Worm (Caenorhabditis elegans) whole organism, late embryonic: ENCODE measurements around the gene asns-1.

Source experiments
- C08G9.2 ChIP-seq: sonication (generic microtip); optimal IDR thresholded peaks from 2 replicates; lab custom pipeline; 2016; ENCODE audit warnings: mild to moderate bottlenecking, missing genetic modification characterization, moderate library complexity, missing compliant biosample characterization
- C38D4.7 ChIP-seq: fragments of 200-800 bp; sonication (Bioruptor generic); optimal IDR thresholded peaks from 2 replicates; lab custom pipeline; 2018; ENCODE audit warnings: mild to moderate bottlenecking, missing genetic modification characterization, moderate library complexity, missing compliant biosample characterization
- F13H6.1 ChIP-seq: sonication (generic microtip); optimal IDR thresholded peaks from 2 replicates; lab custom pipeline; 2016; ENCODE audit warnings: missing genetic modification characterization, missing compliant biosample characterization
- K09A11.1 ChIP-seq: sonication (generic microtip); optimal IDR thresholded peaks from 2 replicates; lab custom pipeline; 2017; ENCODE audit warnings: antibody characterized with exemption, mild to moderate bottlenecking, missing genetic modification characterization, missing compliant biosample characterization; ENCODE audit not compliant: insufficient read depth
- T23F11.4 ChIP-seq: fragments of 200-800 bp; sonication (Bioruptor generic); optimal IDR thresholded peaks from 2 replicates; lab custom pipeline; 2018; ENCODE audit warnings: mild to moderate bottlenecking, missing genetic modification characterization, missing compliant biosample characterization
- Y22D7AL.16 ChIP-seq: sonication (generic microtip); optimal IDR thresholded peaks from 2 replicates; lab custom pipeline; 2016; ENCODE audit warnings: missing genetic modification characterization, missing compliant biosample characterization
- ceh-14 ChIP-seq: sonication (generic microtip); optimal IDR thresholded peaks from 2 replicates; lab custom pipeline; 2016; ENCODE audit warnings: missing genotype, missing genetic modification characterization, missing compliant biosample characterization
- ceh-18 ChIP-seq: sonication (generic microtip); optimal IDR thresholded peaks from 2 replicates; lab custom pipeline; 2016; ENCODE audit warnings: missing genetic modification characterization, missing compliant biosample characterization
- ceh-19 ChIP-seq: fragments of 200-800 bp; sonication (Bioruptor generic); optimal IDR thresholded peaks from 2 replicates; lab custom pipeline; 2018; ENCODE audit warnings: mild to moderate bottlenecking, missing genetic modification characterization, missing compliant biosample characterization
- ceh-22 ChIP-seq: sonication (generic microtip); optimal IDR thresholded peaks from 2 replicates; lab custom pipeline; 2017; ENCODE audit warnings: missing biosample characterization, missing genetic modification characterization
- ceh-24 ChIP-seq: sonication (generic microtip); optimal IDR thresholded peaks from 2 replicates; lab custom pipeline; 2016; ENCODE audit warnings: mild to moderate bottlenecking, missing genetic modification characterization, missing compliant biosample characterization
- ceh-45 ChIP-seq: fragments of 200-800 bp; sonication (Bioruptor generic); IDR thresholded peaks from 2 replicates; pipeline ENCODE4 v1.3.6; 2022; ENCODE audit warnings: missing genetic modification reagents, missing genetic modification characterization, missing compliant biosample characterization
- ceh-48 ChIP-seq: sonication (generic microtip); optimal IDR thresholded peaks from 2 replicates; lab custom pipeline; 2016; ENCODE audit warnings: missing genetic modification characterization, inconsistent platforms, missing compliant biosample characterization
- ceh-6 ChIP-seq: fragments of 200-800 bp; sonication (Bioruptor generic); optimal IDR thresholded peaks from 2 replicates; lab custom pipeline; 2018; ENCODE audit warnings: mild to moderate bottlenecking, missing genetic modification characterization, missing compliant biosample characterization
- che-1 ChIP-seq: sonication (generic microtip); optimal IDR thresholded peaks from 2 replicates; lab custom pipeline; 2016; ENCODE audit warnings: mild to moderate bottlenecking, missing genetic modification characterization, missing compliant biosample characterization
- ets-4 ChIP-seq: sonication (generic microtip); optimal IDR thresholded peaks from 2 replicates; lab custom pipeline; 2016; ENCODE audit warnings: missing genetic modification characterization, missing compliant biosample characterization
- eyg-1 ChIP-seq: sonication (generic microtip); optimal IDR thresholded peaks from 2 replicates; lab custom pipeline; 2016; ENCODE audit warnings: missing genotype, missing genetic modification characterization, missing compliant biosample characterization
- fax-1 ChIP-seq: sonication (generic microtip); optimal IDR thresholded peaks from 2 replicates; lab custom pipeline; 2016; ENCODE audit warnings: missing genotype, missing genetic modification characterization, missing compliant biosample characterization
- gmeb-2 ChIP-seq: sonication (generic microtip); optimal IDR thresholded peaks from 2 replicates; lab custom pipeline; 2016; ENCODE audit warnings: missing genetic modification characterization, inconsistent platforms, missing compliant biosample characterization
- hlh-13 ChIP-seq: fragments of 200-800 bp; sonication (Bioruptor generic); optimal IDR thresholded peaks from 2 replicates; lab custom pipeline; 2018; ENCODE audit warnings: mild to moderate bottlenecking, missing genetic modification characterization, missing compliant biosample characterization
- hlh-30 ChIP-seq: sonication (generic microtip); optimal IDR thresholded peaks from 2 replicates; lab custom pipeline; 2017; ENCODE audit warnings: antibody characterized with exemption, missing genetic modification characterization, missing compliant biosample characterization; ENCODE audit not compliant: insufficient read depth
- hlh-6 ChIP-seq: sonication (generic microtip); optimal IDR thresholded peaks from 2 replicates; lab custom pipeline; 2016; ENCODE audit warnings: missing genotype, missing genetic modification characterization, missing compliant biosample characterization
- hlh-8 ChIP-seq: sonication (generic microtip); optimal IDR thresholded peaks from 2 replicates; lab custom pipeline; 2016; ENCODE audit warnings: missing genotype, missing genetic modification characterization, missing compliant biosample characterization
- lim-6 ChIP-seq: sonication (generic microtip); optimal IDR thresholded peaks from 2 replicates; lab custom pipeline; 2016; ENCODE audit warnings: missing genetic modification characterization, missing compliant biosample characterization
- lin-11 ChIP-seq: fragments of 200-800 bp; sonication (Bioruptor generic); optimal IDR thresholded peaks from 2 replicates; lab custom pipeline; 2018; ENCODE audit warnings: mild to moderate bottlenecking, missing genetic modification characterization, missing compliant biosample characterization
- mec-3 ChIP-seq: sonication (generic microtip); optimal IDR thresholded peaks from 2 replicates; lab custom pipeline; 2016; ENCODE audit warnings: borderline replicate concordance, missing genetic modification characterization, missing compliant biosample characterization
- nfya-1 ChIP-seq: sonication (generic microtip); optimal IDR thresholded peaks from 2 replicates; lab custom pipeline; 2017; ENCODE audit warnings: missing genetic modification characterization, mild to moderate bottlenecking, missing compliant biosample characterization, antibody characterized with exemption, moderate library complexity
- nhr-11 ChIP-seq: fragments of 150-350 bp; optimal IDR thresholded peaks from 2 replicates; lab custom pipeline; 2014; ENCODE audit warnings: missing biosample characterization, missing genetic modification characterization
- nhr-232 ChIP-seq: sonication (generic microtip); optimal IDR thresholded peaks from 2 replicates; lab custom pipeline; 2016; ENCODE audit warnings: missing genetic modification characterization, missing compliant biosample characterization
- odd-2 ChIP-seq: sonication (generic microtip); optimal IDR thresholded peaks from 2 replicates; lab custom pipeline; 2017; ENCODE audit warnings: antibody characterized with exemption, mild to moderate bottlenecking, missing genetic modification characterization, missing compliant biosample characterization
- pax-1 ChIP-seq: fragments of 150-350 bp; optimal IDR thresholded peaks from 2 replicates; lab custom pipeline; 2014; ENCODE audit warnings: missing biosample characterization, missing genetic modification characterization
- pha-2 ChIP-seq: sonication (generic microtip); optimal IDR thresholded peaks from 2 replicates; lab custom pipeline; 2017; ENCODE audit warnings: mild to moderate bottlenecking, missing genetic modification characterization, missing compliant biosample characterization
- pqm-1 ChIP-seq: sonication (generic microtip); optimal IDR thresholded peaks from 2 replicates; lab custom pipeline; 2016; ENCODE audit warnings: missing genetic modification characterization, missing compliant biosample characterization
- pros-1 ChIP-seq: fragments of 150-350 bp; optimal IDR thresholded peaks from 2 replicates; lab custom pipeline; 2014; ENCODE audit warnings: missing biosample characterization, missing genetic modification reagents, missing genetic modification characterization
- ref-2 ChIP-seq: sonication (generic microtip); optimal IDR thresholded peaks from 2 replicates; lab custom pipeline; 2016; ENCODE audit warnings: missing genetic modification characterization, missing compliant biosample characterization
- rnt-1 ChIP-seq: sonication (generic microtip); optimal IDR thresholded peaks from 2 replicates; lab custom pipeline; 2016; ENCODE audit warnings: missing genetic modification characterization, missing compliant biosample characterization
- sdc-2 ChIP-seq: sonication (generic microtip); optimal IDR thresholded peaks from 2 replicates; lab custom pipeline; 2016; ENCODE audit warnings: missing genotype, missing genetic modification characterization, missing compliant biosample characterization
- sox-2 ChIP-seq: fragments of 200-800 bp; sonication (Bioruptor generic); IDR thresholded peaks from 2 replicates; pipeline ENCODE4 v1.3.6; 2022; ENCODE audit warnings: missing genetic modification reagents, missing genetic modification characterization, missing compliant biosample characterization
- syd-9 ChIP-seq: sonication (generic microtip); optimal IDR thresholded peaks from 2 replicates; lab custom pipeline; 2016; ENCODE audit warnings: mild to moderate bottlenecking, missing genetic modification characterization, moderate library complexity, missing compliant biosample characterization
- ttx-3 ChIP-seq: sonication (generic microtip); optimal IDR thresholded peaks from 2 replicates; lab custom pipeline; 2016; ENCODE audit warnings: missing genetic modification reagents, missing genetic modification characterization, missing compliant biosample characterization
- unc-42 ChIP-seq: sonication (generic microtip); optimal IDR thresholded peaks from 2 replicates; lab custom pipeline; 2016; ENCODE audit warnings: missing genotype, missing genetic modification characterization, missing compliant biosample characterization
- zip-5 ChIP-seq: sonication (generic microtip); optimal IDR thresholded peaks from 2 replicates; lab custom pipeline; 2016; ENCODE audit warnings: missing genetic modification characterization, missing compliant biosample characterization
- ztf-16 ChIP-seq: sonication (generic microtip); optimal IDR thresholded peaks from 2 replicates; lab custom pipeline; 2017; ENCODE audit warnings: missing genetic modification characterization, missing compliant biosample characterization

The asns-1 gene

DNA sequence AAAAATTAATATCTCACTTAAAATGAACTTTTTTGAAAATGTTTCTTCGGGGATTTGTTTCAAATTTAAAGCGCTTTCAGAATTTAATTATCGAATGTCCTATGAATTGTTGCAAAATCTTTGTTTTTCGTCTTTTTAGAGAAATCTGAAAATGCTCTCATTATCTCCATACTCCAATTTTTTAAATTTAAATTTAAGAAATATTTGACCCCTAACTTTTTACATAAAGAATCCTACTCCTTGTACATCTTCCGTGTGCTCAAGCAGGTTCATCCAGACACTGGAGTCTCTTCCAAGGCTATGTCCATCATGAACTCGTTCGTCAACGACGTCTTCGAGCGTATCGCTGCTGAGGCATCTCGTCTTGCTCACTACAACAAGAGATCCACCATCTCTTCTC is 9.8 kb upstream of the asns-1 start, which contains the start of gene his-39:
TSS of gene his-39 (plus strand) at position 301 of the 400 bp plus-strand sequence.
- TF ChIP-seq ref-2 (tag; lab: Kevin White, UChicago) (no peak), che-1 (no peak), pros-1 (tag; lab: Kevin White, UChicago) (no peak), mec-3 (tag; lab: Kevin White, UChicago) (no peak), ztf-16 (tag; lab: Kevin White, UChicago) (no peak), pax-1 (no peak), lin-11 (tag; lab: Kevin White, UChicago) (no peak), unc-42 (no peak), F13H6.1 (tag; lab: Kevin White, UChicago) (no peak), sdc-2 (tag; lab: Kevin White, UChicago) (no peak), nfya-1 (tag; lab: Kevin White, UChicago) (no peak), hlh-8 (no peak), rnt-1 (tag; lab: Kevin White, UChicago) (no peak), ceh-6 (GFP tag; lab: Kevin White, UChicago) (no peak), eyg-1 (tag; lab: Kevin White, UChicago) (no peak), hlh-6 (no peak), ttx-3 (no peak), K09A11.1 (tag; lab: Kevin White, UChicago) (no peak), C08G9.2 (tag; lab: Kevin White, UChicago) (no peak)

DNA sequence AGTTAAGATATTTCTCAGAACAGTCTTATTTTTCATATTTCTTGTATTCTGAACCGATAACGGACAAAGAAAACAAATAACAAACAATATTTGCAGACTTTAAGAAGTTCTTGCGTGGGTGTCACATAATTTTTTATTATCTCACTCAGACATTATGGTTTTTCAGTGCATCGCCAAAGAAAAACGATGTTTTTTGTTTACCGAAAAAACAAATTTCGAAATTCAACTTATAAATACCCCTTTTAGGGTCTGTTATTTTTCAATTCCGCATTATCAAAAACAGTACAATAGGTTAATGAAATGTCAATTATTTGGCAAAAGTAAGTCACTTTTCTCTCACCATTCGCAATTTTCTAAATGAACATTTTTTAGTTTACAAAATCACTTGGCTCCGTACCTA is 8.9 kb upstream of the asns-1 start, which contains the start of gene otpl-4:
TSS of gene otpl-4 (plus strand) at position 301 of the 400 bp plus-strand sequence.
- TF ChIP-seq zip-5 (tag; lab: Kevin White, UChicago), result no peak
- no peak for TF ChIP-seq hlh-13 (GFP tag; lab: Kevin White, UChicago)
- no peak for TF ChIP-seq gmeb-2 (tag; lab: Kevin White, UChicago)
- TF ChIP-seq Y22D7AL.16 (tag; lab: Kevin White, UChicago), result no peak
- TF ChIP-seq ceh-18, result no peak
- TF ChIP-seq T23F11.4 (GFP tag; lab: Kevin White, UChicago), result no peak
- TF ChIP-seq pros-1 (tag; lab: Kevin White, UChicago), result no peak
- TF ChIP-seq pax-1, result no peak
- no peak for TF ChIP-seq ets-4 (tag; lab: Kevin White, UChicago)
- TF ChIP-seq nhr-232 (tag; lab: Kevin White, UChicago), result no peak
- TF ChIP-seq sdc-2 (tag; lab: Kevin White, UChicago), result no peak
- no peak for TF ChIP-seq hlh-30 (tag; lab: Kevin White, UChicago)
- no peak for TF ChIP-seq ceh-48 (tag; lab: Kevin White, UChicago)
- no peak for TF ChIP-seq fax-1 (tag; lab: Kevin White, UChicago)
- TF ChIP-seq ceh-24 (tag; lab: Kevin White, UChicago), result no peak
- no peak for TF ChIP-seq nhr-11 (tag; lab: Kevin White, UChicago)
- no peak for TF ChIP-seq sox-2 (GFP tag; lab: Robert Waterston, UW)

DNA sequence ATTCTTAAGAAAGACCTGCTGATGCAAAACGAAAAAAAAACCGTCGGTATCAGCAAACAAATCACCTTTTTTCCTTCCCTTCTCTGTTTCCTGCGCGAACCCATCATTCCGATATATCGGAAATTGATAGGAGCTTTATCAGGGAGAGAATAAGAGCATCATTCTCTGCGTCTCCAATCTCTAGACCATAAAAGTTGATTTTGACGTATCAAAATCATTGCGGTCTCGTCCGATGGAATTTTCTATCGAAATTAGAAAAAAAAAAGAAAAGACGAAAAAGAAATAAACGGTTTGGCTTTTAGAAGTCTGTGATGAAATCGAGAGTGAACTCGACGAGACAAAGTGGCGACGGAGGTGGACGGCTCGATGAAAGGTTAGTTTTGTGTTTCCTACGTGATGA is 3.0 kb downstream of the asns-1 start, which contains the start of gene stdh-4:
TSS of gene stdh-4 (plus strand) at position 301 of the 400 bp plus-strand sequence.
- TF ChIP-seq T23F11.4 (GFP tag; lab: Kevin White, UChicago), result no peak
- no peak for TF ChIP-seq ttx-3
- TF ChIP-seq syd-9 (tag; lab: Kevin White, UChicago), result no peak
- TF ChIP-seq C38D4.7 (GFP tag; lab: Kevin White, UChicago), result no peak
- no peak for TF ChIP-seq C08G9.2 (tag; lab: Kevin White, UChicago)
- no peak for TF ChIP-seq nfya-1 (tag; lab: Kevin White, UChicago)
- no peak for TF ChIP-seq sdc-2 (tag; lab: Kevin White, UChicago)
- TF ChIP-seq sox-2 (GFP tag; lab: Robert Waterston, UW), result no peak
- TF ChIP-seq ceh-22, result no peak
- TF ChIP-seq hlh-30 (tag; lab: Kevin White, UChicago), result no peak
- TF ChIP-seq, all 69 proteins: peak for 0

DNA sequence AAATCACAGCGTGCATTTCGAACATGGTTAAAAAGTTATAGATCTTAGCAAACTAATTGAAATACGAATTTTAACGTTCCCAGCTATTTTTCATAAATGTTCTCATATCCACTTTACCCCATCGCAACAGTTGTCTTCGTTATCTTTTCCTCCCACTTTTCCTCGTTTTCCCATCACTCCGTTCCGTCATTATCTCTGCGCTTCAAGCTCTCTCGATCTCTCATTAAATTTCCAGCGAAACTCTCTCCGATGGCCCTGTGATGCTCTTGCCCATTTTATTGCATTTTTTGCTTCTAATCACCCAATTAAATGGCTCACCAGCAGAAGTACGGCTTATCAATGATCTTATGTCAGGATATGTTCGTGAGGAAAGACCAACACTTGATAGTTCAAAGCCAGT is 6.5 kb downstream of the asns-1 start, which contains the start of gene acr-15:
TSS of gene acr-15 (plus strand) at position 236 of the 400 bp plus-strand sequence.
- TF ChIP-seq ceh-19 (GFP tag; lab: Kevin White, UChicago), result no peak
- no peak for TF ChIP-seq ceh-45 (GFP tag; lab: Robert Waterston, UW)
- TF ChIP-seq odd-2, result no peak
- TF ChIP-seq sox-2 (GFP tag; lab: Robert Waterston, UW), result no peak
- no peak for TF ChIP-seq unc-42
- no peak for TF ChIP-seq ref-2 (tag; lab: Kevin White, UChicago)
- no peak for TF ChIP-seq pha-2
- TF ChIP-seq fax-1 (tag; lab: Kevin White, UChicago), result no peak
- TF ChIP-seq ceh-22, result no peak
- TF ChIP-seq nfya-1 (tag; lab: Kevin White, UChicago), result no peak
- no peak for TF ChIP-seq ceh-14
- TF ChIP-seq lim-6 (tag; lab: Kevin White, UChicago), result no peak
- TF ChIP-seq pqm-1 (tag; lab: Kevin White, UChicago), result no peak
